Worm (Caenorhabditis elegans) whole organism, mixed stage, embryonic: ENCODE results near the gene F56D5.5.

Experiments used
- elt-3 ChIP-seq: fragments of 150-350 bp; optimal IDR thresholded peaks from 2 replicates; lab custom pipeline; 2014; ENCODE audit warnings: missing biosample characterization, missing genetic modification characterization
- mep-1 ChIP-seq: fragments of 150-350 bp; optimal IDR thresholded peaks from 2 replicates; lab custom pipeline; 2017; ENCODE audit warnings: missing biosample characterization, missing genetic modification reagents, missing genetic modification characterization, inconsistent platforms
- nhr-12 ChIP-seq: fragments of 150-350 bp; optimal IDR thresholded peaks from 2 replicates; lab custom pipeline; 2014; ENCODE audit warnings: missing biosample characterization, missing genetic modification characterization
- nhr-2 ChIP-seq: fragments of 150-350 bp; optimal IDR thresholded peaks from 2 replicates; lab custom pipeline; 2014; ENCODE audit warnings: missing biosample characterization, missing genetic modification characterization
- nhr-28 ChIP-seq: fragments of 150-350 bp; optimal IDR thresholded peaks from 2 replicates; lab custom pipeline; 2014; ENCODE audit warnings: missing biosample characterization, missing genetic modification characterization
- snpc-4 ChIP-seq: fragments of 150-350 bp; optimal IDR thresholded peaks from 2 replicates; lab custom pipeline; 2014; ENCODE audit warnings: missing biosample characterization, missing genetic modification characterization
- zip-8 ChIP-seq: fragments of 150-350 bp; optimal IDR thresholded peaks from 2 replicates; lab custom pipeline; 2014; ENCODE audit warnings: missing biosample characterization, missing genetic modification characterization
- ztf-11 ChIP-seq: fragments of 150-350 bp; optimal IDR thresholded peaks from 2 replicates; lab custom pipeline; 2014; ENCODE audit warnings: missing biosample characterization, missing genetic modification characterization

ce11 chrIV:9423095-9423494 is 15.2 kb upstream of the F56D5.5 start, which contains the start of gene srxa-2:
- no peak for TF ChIP-seq elt-3 (tag; lab: Kevin White, UChicago)
- no peak for TF ChIP-seq snpc-4 (tag; lab: Kevin White, UChicago)
- TF ChIP-seq ztf-11: no peak
- no peak for TF ChIP-seq nhr-12
- TF ChIP-seq zip-8 (tag; lab: Kevin White, UChicago): no peak
- no peak for TF ChIP-seq mep-1 (tag; lab: Kevin White, UChicago)
- no peak for TF ChIP-seq nhr-28 (tag; lab: Kevin White, UChicago)
- TF ChIP-seq nhr-2 (tag; lab: Kevin White, UChicago): no peak
